Worm (Caenorhabditis elegans): ENCODE results near the gene F37C4.5.

DNA sequence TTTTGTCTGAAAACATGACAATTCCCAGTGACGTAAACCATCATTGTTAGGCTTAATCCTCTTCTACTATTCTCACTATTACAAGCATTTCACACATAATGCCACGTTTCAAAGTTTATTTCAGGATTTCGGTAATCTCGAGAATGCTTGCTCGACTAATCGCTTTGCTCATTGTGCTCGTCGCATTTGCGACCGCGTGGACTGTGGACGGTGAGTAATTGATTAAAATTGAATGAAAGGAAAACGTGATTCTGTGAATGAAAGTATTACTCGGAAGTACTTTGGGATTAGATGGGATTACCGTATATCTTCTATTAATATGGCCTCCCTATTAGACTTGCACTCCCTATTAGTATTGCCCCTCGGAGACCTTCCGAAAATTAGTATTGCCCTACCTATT is 39.8 kb downstream of the F37C4.5 start:
- TF ChIP-seq ztf-3 (GFP tag; optimal IDR thresholded peaks at IDR 0.05) (no peak), zim-3 (tag; optimal IDR thresholded peaks at IDR 0.05) (no peak), ztf-26 (tag; optimal IDR thresholded peaks at IDR 0.05) (no peak), unc-62 (GFP tag; optimal IDR thresholded peaks at IDR 0.05) (no peak), K11D2.4 (GFP tag; IDR thresholded peaks at IDR 0.05) (no peak), Y56A3A.18 (GFP tag; IDR thresholded peaks at IDR 0.05) (no peak), madf-3 (GFP tag; IDR thresholded peaks at IDR 0.05) (no peak), nhr-80 (tag; optimal IDR thresholded peaks at IDR 0.05) (no peak), F55B11.4 (tag; optimal IDR thresholded peaks at IDR 0.05; ENCODE audit: borderline replicate concordance, insufficient read depth) (no peak), pha-4 (tag; optimal IDR thresholded peaks at IDR 0.05) (no peak)

Measured in whole organism, young adult.